Worm (Caenorhabditis elegans) whole organism, L4 larva: ENCODE measurements around the gene fln-1.

Experiments used
- F37D6.2 ChIP-seq: sonication (generic microtip); optimal IDR thresholded peaks from 2 replicates; lab custom pipeline; 2016; ENCODE audit warnings: mild to moderate bottlenecking, missing genetic modification characterization, missing compliant biosample characterization
- F49E8.2 ChIP-seq: sonication (generic microtip); optimal IDR thresholded peaks from 2 replicates; lab custom pipeline; 2016; ENCODE audit warnings: missing compliant biosample characterization, mild to moderate bottlenecking, missing genetic modification characterization, borderline replicate concordance
- Y48G9A.11 ChIP-seq: fragments of 200-800 bp; sonication (Bioruptor generic); IDR thresholded peaks from 2 replicates; pipeline ENCODE4 v1.3.6; 2022; ENCODE audit warnings: missing genetic modification reagents, missing genetic modification characterization, missing compliant biosample characterization
- aha-1 ChIP-seq: fragments of 150-350 bp; peaks from one replicate; lab custom pipeline; 2014; ENCODE audit warnings: missing biosample characterization, missing genetic modification characterization
- ama-1 ChIP-seq: fragments of 150-350 bp; optimal IDR thresholded peaks from 2 replicates; lab custom pipeline; 2014; ENCODE audit warnings: inconsistent platforms, mixed read lengths
- ceh-28 ChIP-seq: fragments of 150-350 bp; optimal IDR thresholded peaks from 2 replicates; lab custom pipeline; 2014; ENCODE audit warnings: missing biosample characterization, missing genetic modification reagents, missing genetic modification characterization
- ceh-44 ChIP-seq: fragments of 200-800 bp; sonication (Bioruptor generic); IDR thresholded peaks from 2 replicates; pipeline ENCODE4 v1.3.6; 2022; ENCODE audit warnings: missing genetic modification reagents, missing genetic modification characterization, missing compliant biosample characterization
- ces-1 ChIP-seq: fragments of 150-350 bp; sonication (generic microtip); optimal IDR thresholded peaks from 4 replicates; lab custom pipeline; 2014; ENCODE audit warnings: missing biosample characterization, missing genetic modification reagents, missing genetic modification characterization
- dmd-6 ChIP-seq: fragments of 200-800 bp; sonication (Bioruptor generic); IDR thresholded peaks from 2 replicates; pipeline ENCODE4 v1.3.6; 2022; ENCODE audit warnings: missing genetic modification reagents, missing genetic modification characterization, missing compliant biosample characterization
- dpl-1 ChIP-seq: fragments of 150-350 bp; optimal IDR thresholded peaks from 2 replicates; lab custom pipeline; 2014; ENCODE audit warnings: missing biosample characterization, missing genetic modification reagents, missing genetic modification characterization
- duxl-1 ChIP-seq: sonication (generic microtip); optimal IDR thresholded peaks from 2 replicates; lab custom pipeline; 2016; ENCODE audit warnings: mild to moderate bottlenecking, missing genetic modification characterization, moderate library complexity, missing compliant biosample characterization; ENCODE audit not compliant: poor library complexity
- dve-1 ChIP-seq: sonication (generic microtip); optimal IDR thresholded peaks from 2 replicates; lab custom pipeline; 2017; ENCODE audit warnings: antibody characterized with exemption, mild to moderate bottlenecking, missing genetic modification characterization, missing compliant biosample characterization; ENCODE audit not compliant: insufficient read depth
- egl-43 ChIP-seq: fragments of 200-800 bp; sonication (Bioruptor generic); IDR thresholded peaks from 2 replicates; pipeline ENCODE4 v1.3.6; 2022; ENCODE audit warnings: missing genetic modification reagents, missing genetic modification characterization, missing compliant biosample characterization
- fkh-10 ChIP-seq: fragments of 150-350 bp; optimal IDR thresholded peaks from 2 replicates; lab custom pipeline; 2014; ENCODE audit warnings: missing biosample characterization, missing genetic modification reagents, missing genetic modification characterization
- fos-1 ChIP-seq: fragments of 150-350 bp; optimal IDR thresholded peaks from 2 replicates; lab custom pipeline; 2014; ENCODE audit warnings: missing biosample characterization, missing genetic modification characterization
- hmg-1.1 ChIP-seq: fragments of 200-800 bp; sonication (Bioruptor generic); IDR thresholded peaks from 2 replicates; pipeline ENCODE4 v1.3.6; 2022; ENCODE audit warnings: missing genetic modification reagents, missing genetic modification characterization, missing compliant biosample characterization
- lin-13 ChIP-seq: fragments of 150-350 bp; optimal IDR thresholded peaks from 2 replicates; lab custom pipeline; 2014; ENCODE audit warnings: missing biosample characterization, missing genetic modification reagents, missing genetic modification characterization
- lin-29 ChIP-seq: fragments of 200-800 bp; sonication (Bioruptor generic); IDR thresholded peaks from 2 replicates; pipeline ENCODE4 v1.3.6; 2022; ENCODE audit warnings: missing genetic modification reagents, missing genetic modification characterization, missing compliant biosample characterization
- lin-38 ChIP-seq: fragments of 200-800 bp; sonication (Bioruptor generic); IDR thresholded peaks from 2 replicates; pipeline ENCODE4 v1.3.6; 2022; ENCODE audit warnings: missing genetic modification reagents, missing genetic modification characterization, missing compliant biosample characterization
- lin-39 ChIP-seq: fragments of 150-350 bp; optimal IDR thresholded peaks from 2 replicates; lab custom pipeline; 2014; ENCODE audit warnings: missing biosample characterization, missing genetic modification reagents, missing genetic modification characterization
- lsy-2 ChIP-seq, 2 experiments: fragments of 150-350 bp in 1 of 2; sonication (generic microtip) in 1 of 2; optimal IDR thresholded peaks; 2 replicates each; lab custom pipeline; 2014 to 2017; ENCODE audit warnings: missing biosample characterization in 2 of 2, missing genetic modification characterization in 2 of 2
- mdl-1 ChIP-seq, 2 experiments: fragments of 150-350 bp in 1 of 2; sonication (generic microtip) in 1 of 2; optimal IDR thresholded peaks; 2 replicates each; lab custom pipeline; 2014 to 2017; ENCODE audit warnings: missing biosample characterization in 2 of 2, missing genetic modification characterization in 2 of 2
- mep-1 ChIP-seq: fragments of 150-350 bp; sonication (generic microtip); optimal IDR thresholded peaks from 3 replicates; lab custom pipeline; 2014; ENCODE audit warnings: missing biosample characterization, missing genetic modification characterization
- mes-2 ChIP-seq: sonication (generic microtip); optimal IDR thresholded peaks from 2 replicates; lab custom pipeline; 2016; ENCODE audit warnings: missing genotype, mild to moderate bottlenecking, missing genetic modification characterization, missing compliant biosample characterization; ENCODE audit not compliant: poor library complexity, severe bottlenecking
- mxl-3 ChIP-seq: fragments of 200-800 bp; sonication (Bioruptor generic); optimal IDR thresholded peaks from 2 replicates; lab custom pipeline; 2018; ENCODE audit warnings: mild to moderate bottlenecking, missing genetic modification characterization, missing compliant biosample characterization
- nhr-10 ChIP-seq: fragments of 150-350 bp; optimal IDR thresholded peaks from 2 replicates; lab custom pipeline; 2014; ENCODE audit warnings: missing biosample characterization, missing genetic modification characterization
- nhr-237 ChIP-seq: sonication (generic microtip); optimal IDR thresholded peaks from 2 replicates; lab custom pipeline; 2017; ENCODE audit warnings: missing biosample characterization, missing genetic modification characterization
- nhr-25 ChIP-seq: sonication (generic microtip); optimal IDR thresholded peaks from 2 replicates; lab custom pipeline; 2017; ENCODE audit warnings: missing genetic modification characterization, mild to moderate bottlenecking, missing compliant biosample characterization, antibody characterized with exemption, moderate library complexity, borderline replicate concordance; ENCODE audit not compliant: insufficient read depth
- nhr-41 ChIP-seq: fragments of 200-800 bp; sonication (Bioruptor generic); IDR thresholded peaks from 2 replicates; pipeline ENCODE4 v1.3.6; 2022; ENCODE audit warnings: missing genetic modification reagents, missing genetic modification characterization, missing compliant biosample characterization
- nhr-6 ChIP-seq: fragments of 150-350 bp; optimal IDR thresholded peaks from 2 replicates; lab custom pipeline; 2014; ENCODE audit warnings: missing biosample characterization, missing genetic modification characterization
- nhr-76 ChIP-seq: fragments of 150-350 bp; optimal IDR thresholded peaks from 2 replicates; lab custom pipeline; 2014; ENCODE audit warnings: missing biosample characterization, missing genetic modification characterization
- pha-4 ChIP-seq, 2 experiments: fragments of 150-350 bp in 1 of 2; fragments of 200-800 bp in 1 of 2; sonication (Bioruptor generic) in 1 of 2; IDR thresholded peaks in 1 of 2; optimal IDR thresholded peaks in 1 of 2; 2 replicates each; pipeline versions ENCODE4 v1.3.6 to Lab custom; 2014 to 2022; ENCODE audit warnings: missing genetic modification characterization in 2 of 2, missing genetic modification reagents in 2 of 2, missing biosample characterization in 1 of 2, missing compliant biosample characterization in 1 of 2
- rbr-2 ChIP-seq: sonication (generic microtip); optimal IDR thresholded peaks from 2 replicates; lab custom pipeline; 2016; ENCODE audit warnings: missing genotype, missing genetic modification characterization, missing compliant biosample characterization
- skn-1 ChIP-seq: fragments of 150-350 bp; optimal IDR thresholded peaks from 2 replicates; lab custom pipeline; 2014; ENCODE audit warnings: missing biosample characterization, missing genetic modification characterization
- unc-130 ChIP-seq: sonication (generic microtip); optimal IDR thresholded peaks from 2 replicates; lab custom pipeline; 2016; ENCODE audit warnings: missing genetic modification reagents, missing genetic modification characterization, missing compliant biosample characterization
- unc-62 ChIP-seq, 3 experiments: fragments of 150-350 bp in 1 of 3; sonication (generic microtip); optimal IDR thresholded peaks in 2 of 3; peaks in 1 of 3; 1 replicate in 1 of 3; 2 replicates in 2 of 3; lab custom pipeline; 2014 to 2017; ENCODE audit warnings: missing biosample characterization in 3 of 3, missing genetic modification characterization in 3 of 3, missing genetic modification reagents in 3 of 3, missing genotype in 1 of 3
- vab-7 ChIP-seq: fragments of 200-800 bp; sonication (Bioruptor generic); IDR thresholded peaks from 2 replicates; pipeline ENCODE4 v1.3.6; 2022; ENCODE audit warnings: missing genetic modification reagents, missing genetic modification characterization, missing compliant biosample characterization
- ztf-11 ChIP-seq: fragments of 150-350 bp; optimal IDR thresholded peaks from 2 replicates; lab custom pipeline; 2014; ENCODE audit warnings: missing biosample characterization, missing genetic modification characterization

Gene fln-1

ce11 chrIV:375915-376314 is at the start of gene fln-1:
TSS of gene fln-1 (minus strand) at chrIV:376015.
- no peak for TF ChIP-seq nhr-237 (tag; lab: Kevin White, UChicago)
- TF ChIP-seq lin-29 (GFP tag; lab: Robert Waterston, UW): no peak
- TF ChIP-seq F49E8.2: no peak
- TF ChIP-seq egl-43: no peak
- no peak for TF ChIP-seq pha-4 (GFP tag; IDR thresholded peaks at IDR 0.05; lab: Robert Waterston, UW)
- no peak for TF ChIP-seq pha-4 (tag; optimal IDR thresholded peaks at IDR 0.05; lab: Kevin White, UChicago)
- TF ChIP-seq rbr-2 (tag; lab: Kevin White, UChicago): no peak
- no peak for TF ChIP-seq ceh-28
- TF ChIP-seq nhr-10 (tag; lab: Kevin White, UChicago): no peak

- TF ChIP-seq dve-1 (tag; lab: Kevin White, UChicago): peak; percentile 1
- no peak for TF ChIP-seq nhr-76 (tag; lab: Kevin White, UChicago)
- TF ChIP-seq aha-1: peak; percentile 64
- no peak for TF ChIP-seq ces-1 (GFP tag; lab: Kevin White, UChicago)
- TF ChIP-seq lin-38 (GFP tag; lab: Robert Waterston, UW): peak; percentile 54
- peak; percentile 5 for TF ChIP-seq unc-130 (GFP tag; lab: Kevin White, UChicago)
- peak in 1 of 2 experiments; percentile 75 for TF ChIP-seq lsy-2 (tag; optimal IDR thresholded peaks at IDR 0.05; lab: Kevin White, UChicago)
- TF ChIP-seq lin-13 (GFP tag; lab: Kevin White, UChicago): peak; percentile 38
- peak; percentile 67 for TF ChIP-seq dpl-1
- TF ChIP-seq F37D6.2: no peak
- peak; percentile 55 for TF ChIP-seq mep-1
- peak; percentile 25 for TF ChIP-seq ama-1 (lab: Kevin White, UChicago)
- peak; percentile 71 for TF ChIP-seq mes-2 (tag; lab: Kevin White, UChicago)
- TF ChIP-seq fkh-10: no peak
These were observed 49.7 kb upstream of the fln-1 start for ce11 chrIV:425546-425945.

- no peak for TF ChIP-seq nhr-6 (tag; lab: Kevin White, UChicago)
- no peak for TF ChIP-seq hmg-1.1
- TF ChIP-seq lin-39 (tag; lab: Kevin White, UChicago): no peak
- TF ChIP-seq duxl-1: no peak
- no peak for TF ChIP-seq mdl-1 (tag; optimal IDR thresholded peaks at IDR 0.05; lab: Kevin White, UChicago)
- no peak for TF ChIP-seq ceh-28
- no peak for TF ChIP-seq Y48G9A.11 (GFP tag; lab: Robert Waterston, UW)
- no peak for TF ChIP-seq ztf-11
- no peak for TF ChIP-seq mep-1
- no peak for TF ChIP-seq lin-29 (GFP tag; lab: Robert Waterston, UW)
- no peak for TF ChIP-seq ama-1 (lab: Kevin White, UChicago)
- TF ChIP-seq skn-1: no peak
- TF ChIP-seq nhr-25 (tag; lab: Kevin White, UChicago): no peak
- no peak for TF ChIP-seq nhr-41 (GFP tag; lab: Robert Waterston, UW)
- no peak for TF ChIP-seq mxl-3
- no peak for TF ChIP-seq ces-1 (GFP tag; lab: Kevin White, UChicago)
- TF ChIP-seq fos-1 (tag; lab: Kevin White, UChicago): no peak
These were observed 49.2 kb upstream of the fln-1 start, which contains the start of gene daf-18 for ce11 chrIV:425052-425451. TSS of gene daf-18 (minus strand) at chrIV:425177.

- peak in 1 of 2 experiments; percentile 19 for TF ChIP-seq unc-62 (GFP tag; optimal IDR thresholded peaks at IDR 0.05 in 1 of 2; lab: Kevin White, UChicago)
- no peak for TF ChIP-seq unc-62 (tag; optimal IDR thresholded peaks at IDR 0.05; lab: Kevin White, UChicago)
- TF ChIP-seq vab-7: no peak
- TF ChIP-seq dmd-6 (GFP tag; lab: Robert Waterston, UW): no peak
- TF ChIP-seq ceh-44 (GFP tag; lab: Robert Waterston, UW): no peak
- TF ChIP-seq aha-1: peak; percentile 93
These were observed 46.3 kb upstream of the fln-1 start for ce11 chrIV:422112-422511.
